Worm (Caenorhabditis elegans) whole organism, L4 larva: Measurements from ENCODE around the gene fbxb-78.

Experiments
- R02D3.7 ChIP-seq: fragments of 150-350 bp; sonication (generic microtip); optimal IDR thresholded peaks from 3 replicates; lab custom pipeline; 2014; ENCODE audit warnings: missing biosample characterization, missing genetic modification characterization
- hlh-11 ChIP-seq: fragments of 200-800 bp; sonication (Bioruptor generic); optimal IDR thresholded peaks from 2 replicates; lab custom pipeline; 2018; ENCODE audit warnings: mild to moderate bottlenecking, missing genetic modification characterization, missing compliant biosample characterization
- lin-1 ChIP-seq: fragments of 200-800 bp; sonication (Bioruptor generic); IDR thresholded peaks from 2 replicates; pipeline ENCODE4 v1.3.6; 2022; ENCODE audit warnings: missing genetic modification reagents, missing genetic modification characterization, missing compliant biosample characterization
- nhr-102 ChIP-seq: sonication (generic microtip); optimal IDR thresholded peaks from 2 replicates; lab custom pipeline; 2016; ENCODE audit warnings: mild to moderate bottlenecking, missing genetic modification characterization, moderate library complexity, missing compliant biosample characterization
- nhr-11 ChIP-seq: fragments of 150-350 bp; optimal IDR thresholded peaks from 2 replicates; lab custom pipeline; 2014; ENCODE audit warnings: missing biosample characterization, missing genetic modification characterization
- nhr-237 ChIP-seq: sonication (generic microtip); optimal IDR thresholded peaks from 2 replicates; lab custom pipeline; 2017; ENCODE audit warnings: missing biosample characterization, missing genetic modification characterization
- sdz-12 ChIP-seq: fragments of 200-800 bp; sonication (Bioruptor generic); optimal IDR thresholded peaks from 2 replicates; lab custom pipeline; 2018; ENCODE audit warnings: mild to moderate bottlenecking, missing genetic modification characterization, missing compliant biosample characterization

ce11 chrIV:4748408-4749105 is 11.2 kb downstream of the fbxb-78 start, which contains the start of gene cyc-2.1:
- TF ChIP-seq lin-1 (GFP tag; lab: Robert Waterston, UW) (peak; percentile 63; the same call in 1 of the 2 replicates), sdz-12 (GFP tag; lab: Kevin White, UChicago) (no peak), nhr-11 (peak; percentile 52), hlh-11 (tag; lab: Kevin White, UChicago) (peak; percentile 85), nhr-102 (tag; lab: Kevin White, UChicago) (peak; percentile 47), R02D3.7 (tag; lab: Kevin White, UChicago) (no peak), nhr-237 (tag; lab: Kevin White, UChicago) (peak; percentile 21)
